Fruit fly (Drosophila melanogaster) whole organism, embryonic: Measurements from ENCODE around the gene dob.

ENCODE experiments used
- Atf-2 ChIP-seq: fragments of 200-800 bp; sonication (Bioruptor generic); optimal IDR thresholded peaks from 2 replicates; lab custom pipeline; 2016; ENCODE audit warnings: missing biosample characterization, missing genetic modification characterization
- BEAF-32 ChIP-seq: fragments of 200-800 bp; sonication (Bioruptor generic); optimal IDR thresholded peaks from 3 replicates; lab custom pipeline; 2017; ENCODE audit warnings: missing biosample characterization, missing genetic modification characterization, mild to moderate bottlenecking, moderate library complexity, missing genetic modification reagents
- CG1024 ChIP-seq: fragments of 200-800 bp; sonication (Bioruptor generic); IDR thresholded peaks from 2 replicates; pipeline ENCODE4 v1.3.6; 2022; ENCODE audit warnings: missing biosample characterization, missing genetic modification characterization
- CG10431 ChIP-seq: fragments of 200-800 bp; sonication (Bioruptor generic); optimal IDR thresholded peaks from 3 replicates; lab custom pipeline; 2018; ENCODE audit warnings: missing biosample characterization, mild to moderate bottlenecking, missing genetic modification characterization
- CG10959 ChIP-seq: fragments of 200-800 bp; sonication (Bioruptor generic); IDR thresholded peaks from 2 replicates; pipeline ENCODE4 v1.3.6; 2022; ENCODE audit warnings: missing biosample characterization, missing genetic modification characterization
- CG11398 ChIP-seq: fragments of 200-800 bp; sonication (Bioruptor generic); optimal IDR thresholded peaks from 2 replicates; lab custom pipeline; 2016; ENCODE audit warnings: missing biosample characterization, missing genetic modification characterization
- CG13624 ChIP-seq: fragments of 200-800 bp; sonication (Bioruptor generic); optimal IDR thresholded peaks from 2 replicates; lab custom pipeline; 2016; ENCODE audit warnings: missing biosample characterization, missing genetic modification characterization
- CG13894 ChIP-seq: fragments of 200-800 bp; sonication (Bioruptor generic); optimal IDR thresholded peaks from 3 replicates; lab custom pipeline; 2018; ENCODE audit warnings: missing biosample characterization, mild to moderate bottlenecking, missing genetic modification characterization, moderate library complexity
- CG14050 ChIP-seq: fragments of 200-800 bp; sonication (Bioruptor generic); IDR thresholded peaks from 3 replicates; pipeline ENCODE4 v1.3.6; 2022; ENCODE audit warnings: missing biosample characterization, missing genetic modification characterization
- CG1529 ChIP-seq: fragments of 200-800 bp; sonication (Bioruptor generic); optimal IDR thresholded peaks from 3 replicates; lab custom pipeline; 2018; ENCODE audit warnings: missing biosample characterization, missing genetic modification characterization
- CG16813 ChIP-seq: fragments of 200-800 bp; sonication (Bioruptor generic); IDR thresholded peaks from 3 replicates; pipeline ENCODE4 v1.3.6; 2022; ENCODE audit warnings: missing biosample characterization, missing genetic modification characterization; ENCODE audit not compliant: partially characterized antibody
- CG18619 ChIP-seq: fragments of 200-800 bp; sonication (Bioruptor generic); optimal IDR thresholded peaks from 3 replicates; lab custom pipeline; 2017; ENCODE audit warnings: missing biosample characterization, mild to moderate bottlenecking, missing genetic modification characterization
- CG2116 ChIP-seq: fragments of 200-800 bp; sonication (Bioruptor generic); optimal IDR thresholded peaks from 3 replicates; lab custom pipeline; 2018; ENCODE audit warnings: missing biosample characterization, mild to moderate bottlenecking, missing genetic modification characterization
- CG32767 ChIP-seq: fragments of 200-800 bp; sonication (Bioruptor generic); IDR thresholded peaks from 2 replicates; pipeline ENCODE4 v1.3.6; 2022; ENCODE audit warnings: missing biosample characterization, missing genetic modification characterization
- CG32772 ChIP-seq: fragments of 200-800 bp; sonication (Bioruptor generic); IDR thresholded peaks from 2 replicates; pipeline ENCODE4 v1.3.6; 2022; ENCODE audit warnings: missing biosample characterization, missing genetic modification characterization
- CG3407 ChIP-seq: fragments of 200-800 bp; sonication (Bioruptor generic); optimal IDR thresholded peaks from 2 replicates; lab custom pipeline; 2018; ENCODE audit warnings: missing biosample characterization, mild to moderate bottlenecking, missing genetic modification characterization
- CG7839 ChIP-seq: fragments of 200-800 bp; sonication (Bioruptor generic); optimal IDR thresholded peaks from 3 replicates; lab custom pipeline; 2018; ENCODE audit warnings: missing biosample characterization, mild to moderate bottlenecking, missing genetic modification characterization, moderate library complexity
- Camta ChIP-seq: fragments of 200-800 bp; sonication (Bioruptor generic); optimal IDR thresholded peaks from 2 replicates; lab custom pipeline; 2016; ENCODE audit warnings: missing biosample characterization, missing genetic modification characterization
- Chrac-16 ChIP-seq: fragments of 200-800 bp; sonication (Bioruptor generic); optimal IDR thresholded peaks from 3 replicates; lab custom pipeline; 2016; ENCODE audit warnings: missing biosample characterization, missing genetic modification characterization
- HHEX ChIP-seq: fragments of 200-800 bp; sonication (Bioruptor generic); optimal IDR thresholded peaks from 3 replicates; lab custom pipeline; 2017; ENCODE audit warnings: missing biosample characterization, mild to moderate bottlenecking, missing genetic modification characterization, missing genetic modification reagents
- HmgD ChIP-seq: fragments of 200-800 bp; sonication (Bioruptor generic); optimal IDR thresholded peaks from 3 replicates; lab custom pipeline; 2016; ENCODE audit warnings: missing biosample characterization, missing genetic modification characterization
- Hmr ChIP-seq: fragments of 200-800 bp; sonication (Bioruptor generic); optimal IDR thresholded peaks from 3 replicates; lab custom pipeline; 2017; ENCODE audit warnings: mild to moderate bottlenecking, missing biosample characterization, missing genetic modification reagents, missing genetic modification characterization
- Hmx ChIP-seq: fragments of 200-800 bp; sonication (Bioruptor generic); optimal IDR thresholded peaks from 2 replicates; lab custom pipeline; 2016; ENCODE audit warnings: missing biosample characterization, missing genetic modification characterization
- Hr3 ChIP-seq: fragments of 200-800 bp; sonication (Bioruptor generic); optimal IDR thresholded peaks from 3 replicates; lab custom pipeline; 2016; ENCODE audit warnings: missing biosample characterization, missing genetic modification characterization
- Lhr ChIP-seq: fragments of 200-800 bp; sonication (Bioruptor generic); optimal IDR thresholded peaks from 3 replicates; lab custom pipeline; 2017; ENCODE audit warnings: mild to moderate bottlenecking, missing biosample characterization, missing genetic modification reagents, missing genetic modification characterization
- MBD-R2 ChIP-seq: fragments of 200-800 bp; sonication (Bioruptor generic); IDR thresholded peaks from 2 replicates; pipeline ENCODE4 v1.3.6; 2022; ENCODE audit warnings: missing biosample characterization, missing genetic modification characterization
- Oaz ChIP-seq: fragments of 200-800 bp; sonication (Bioruptor generic); IDR thresholded peaks from 2 replicates; pipeline ENCODE4 v1.3.6; 2022; ENCODE audit warnings: missing biosample characterization, missing genetic modification characterization
- Tbp ChIP-seq: fragments of >200 bp; optimal IDR thresholded peaks from 2 replicates; lab custom pipeline; 2018; ENCODE audit warnings: missing biosample characterization, missing genetic modification characterization
- Xbp1 ChIP-seq: fragments of 200-800 bp; sonication (Bioruptor generic); optimal IDR thresholded peaks from 3 replicates; lab custom pipeline; 2016; ENCODE audit warnings: missing biosample characterization, mild to moderate bottlenecking, missing genetic modification characterization
- amos ChIP-seq: fragments of 200-800 bp; sonication (Bioruptor generic); IDR thresholded peaks from 2 replicates; pipeline ENCODE4 v1.3.6; 2022; ENCODE audit warnings: missing biosample characterization, missing genetic modification characterization; ENCODE audit not compliant: partially characterized antibody
- ase ChIP-seq: fragments of 200-800 bp; sonication (Bioruptor generic); IDR thresholded peaks from 3 replicates; pipeline ENCODE4 v1.3.6; 2022; ENCODE audit warnings: missing biosample characterization, missing genetic modification characterization
- ato ChIP-seq: fragments of 200-800 bp; sonication (Bioruptor generic); IDR thresholded peaks from 2 replicates; pipeline ENCODE4 v1.3.6; 2022; ENCODE audit warnings: missing biosample characterization, missing genetic modification characterization; ENCODE audit not compliant: partially characterized antibody
- chm ChIP-seq: fragments of 200-800 bp; sonication (Bioruptor generic); IDR thresholded peaks from 2 replicates; pipeline ENCODE4 v1.3.6; 2022; ENCODE audit warnings: missing biosample characterization, missing genetic modification characterization
- fd64A ChIP-seq: fragments of 200-800 bp; sonication (Bioruptor generic); optimal IDR thresholded peaks from 3 replicates; lab custom pipeline; 2018; ENCODE audit warnings: missing biosample characterization, mild to moderate bottlenecking, missing genetic modification characterization
- gro ChIP-seq: fragments of 200-800 bp; sonication (Bioruptor generic); optimal IDR thresholded peaks from 2 replicates; lab custom pipeline; 2016; ENCODE audit warnings: missing biosample characterization, missing genetic modification characterization
- gsb ChIP-seq: fragments of 200-800 bp; sonication (Bioruptor generic); IDR thresholded peaks from 2 replicates; pipeline ENCODE4 v1.3.6; 2022; ENCODE audit warnings: missing biosample characterization, missing genetic modification characterization
- gt ChIP-seq: fragments of 200-800 bp; sonication (Bioruptor generic); IDR thresholded peaks from 2 replicates; pipeline ENCODE4 v1.3.6; 2022; ENCODE audit warnings: missing biosample characterization, missing genetic modification characterization
- ind ChIP-seq: fragments of 200-800 bp; sonication (Bioruptor generic); optimal IDR thresholded peaks from 3 replicates; lab custom pipeline; 2016; ENCODE audit warnings: missing biosample characterization, missing genetic modification characterization
- inv ChIP-seq: fragments of 200-800 bp; sonication (Bioruptor generic); IDR thresholded peaks from 2 replicates; pipeline ENCODE4 v1.3.6; 2022; ENCODE audit warnings: missing biosample characterization, missing genetic modification characterization; ENCODE audit not compliant: partially characterized antibody
- lab ChIP-seq: fragments of 200-800 bp; sonication (Bioruptor generic); optimal IDR thresholded peaks from 3 replicates; lab custom pipeline; 2017; ENCODE audit warnings: missing biosample characterization, missing genetic modification characterization, mild to moderate bottlenecking, moderate library complexity, missing genetic modification reagents
- lbe ChIP-seq: fragments of 200-800 bp; sonication (Bioruptor generic); optimal IDR thresholded peaks from 2 replicates; lab custom pipeline; 2016; ENCODE audit warnings: missing biosample characterization, mild to moderate bottlenecking, missing genetic modification characterization
- luna ChIP-seq: fragments of 200-800 bp; sonication (Bioruptor generic); optimal IDR thresholded peaks from 2 replicates; lab custom pipeline; 2016; ENCODE audit warnings: missing biosample characterization, missing genetic modification characterization
- mirr ChIP-seq: fragments of 200-800 bp; sonication (Bioruptor generic); optimal IDR thresholded peaks from 3 replicates; lab custom pipeline; 2018; ENCODE audit warnings: missing biosample characterization, mild to moderate bottlenecking, missing genetic modification characterization
- nom ChIP-seq: fragments of 200-800 bp; sonication (Bioruptor generic); optimal IDR thresholded peaks from 2 replicates; lab custom pipeline; 2017; ENCODE audit warnings: missing biosample characterization, missing genetic modification characterization, mild to moderate bottlenecking, moderate library complexity, missing genetic modification reagents
- oc ChIP-seq: fragments of 200-800 bp; sonication (Bioruptor generic); optimal IDR thresholded peaks from 2 replicates; lab custom pipeline; 2018; ENCODE audit warnings: missing biosample characterization, mild to moderate bottlenecking, missing genetic modification characterization, moderate library complexity
- row ChIP-seq: fragments of 200-800 bp; sonication (Bioruptor generic); IDR thresholded peaks from 3 replicates; pipeline ENCODE4 v1.3.6; 2022; ENCODE audit warnings: missing biosample characterization, missing genetic modification characterization
- sd ChIP-seq: fragments of 200-800 bp; sonication (Bioruptor generic); optimal IDR thresholded peaks from 3 replicates; lab custom pipeline; 2018; ENCODE audit warnings: missing biosample characterization, mild to moderate bottlenecking, missing genetic modification characterization, moderate library complexity
- sens ChIP-seq: fragments of 200-800 bp; sonication (Bioruptor generic); peaks from one replicate; lab custom pipeline; 2016; ENCODE audit warnings: missing biosample characterization, missing genetic modification characterization
- ssp ChIP-seq: fragments of 200-800 bp; sonication (Bioruptor generic); IDR thresholded peaks from 2 replicates; pipeline ENCODE4 v1.3.6; 2022; ENCODE audit warnings: missing biosample characterization, missing genetic modification characterization
- tll ChIP-seq, 2 experiments: fragments of 200-800 bp in 1 of 2; fragments of >200 bp in 1 of 2; sonication (Bioruptor generic) in 1 of 2; optimal IDR thresholded peaks; 2 replicates each; lab custom pipeline; 2017 to 2019; ENCODE audit warnings: missing biosample characterization in 2 of 2, missing genetic modification characterization in 2 of 2, mild to moderate bottlenecking in 1 of 2, moderate library complexity in 1 of 2
- yki ChIP-seq: fragments of >200 bp; optimal IDR thresholded peaks from 3 replicates; lab custom pipeline; 2018

dob gene

DNA sequence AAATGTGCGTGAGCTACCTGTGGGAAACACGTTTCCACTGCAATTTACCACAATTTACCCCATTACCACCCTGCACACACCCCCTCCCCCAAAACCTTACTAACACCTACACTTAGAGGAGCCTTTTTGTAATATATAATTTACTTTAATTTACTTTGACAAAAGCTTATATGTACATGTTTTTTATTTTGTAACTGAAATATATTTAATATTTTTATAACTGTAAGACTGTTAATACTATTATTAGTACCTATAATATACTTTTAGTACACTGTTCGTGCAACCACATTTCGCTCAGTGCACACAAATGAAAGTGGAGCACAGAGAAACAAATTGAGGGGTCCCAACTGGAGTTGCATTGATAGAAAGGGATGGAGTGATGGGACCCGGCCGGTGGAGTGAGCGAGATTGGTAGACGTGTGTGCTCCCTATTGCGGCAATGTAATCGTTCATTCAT lies 45.8 kb upstream of the dob start (continued):
- TF ChIP-seq Lhr (GFP tag; lab: Kevin White, UChicago), result peak; percentile 66
- no peak for TF ChIP-seq Hmx (GFP tag; lab: Kevin White, UChicago)
- peak; percentile 66; the same call in 1 of the 2 replicates for TF ChIP-seq chm (GFP tag; lab: Robert Waterston, UW)
- TF ChIP-seq mirr (GFP tag; lab: Kevin White, UChicago), result no peak
- TF ChIP-seq CG18619, result peak; percentile 68
- TF ChIP-seq ato (GFP tag; lab: Robert Waterston, UW), result no peak
- TF ChIP-seq Chrac-16 (GFP tag; lab: Kevin White, UChicago), result peak; percentile 78
- peak; percentile 79 for TF ChIP-seq Xbp1 (GFP tag; lab: Kevin White, UChicago)
- no peak for TF ChIP-seq gt (GFP tag; lab: Robert Waterston, UW)
- no peak for TF ChIP-seq yki (lab: Kevin White, UChicago)
- peak; percentile 65 for TF ChIP-seq fd64A (GFP tag; lab: Kevin White, UChicago)
- TF ChIP-seq CG7839 (tag; lab: Kevin White, UChicago), result peak; percentile 93
- TF ChIP-seq CG1024 (GFP tag; lab: Robert Waterston, UW), result 0 out of 2 replicates have a peak, but pooled peaks have one; percentile 42
- peak; percentile 70 for TF ChIP-seq CG32767 (GFP tag; lab: Robert Waterston, UW)
- 0 out of 2 replicates have a peak, but pooled peaks have one; percentile 14 for TF ChIP-seq Oaz
- TF ChIP-seq tll (GFP tag; optimal IDR thresholded peaks at IDR 0.05; lab: Kevin White, UChicago), result no peak
- peak; percentile 68 for TF ChIP-seq nom
- TF ChIP-seq sd (tag; lab: Kevin White, UChicago), result peak; percentile 8
- peak; percentile 77 for TF ChIP-seq CG1529 (GFP tag; lab: Kevin White, UChicago)
- TF ChIP-seq lbe, result peak; percentile 52
- TF ChIP-seq gsb, result no peak
- TF ChIP-seq inv (GFP tag; lab: Robert Waterston, UW), result no peak
- peak; percentile 69 for TF ChIP-seq ind
- TF ChIP-seq ssp (GFP tag; lab: Robert Waterston, UW), result peak; percentile 82
- TF ChIP-seq Camta (GFP tag; lab: Kevin White, UChicago), result no peak
- TF ChIP-seq lab, result peak; percentile 80
- peak; percentile 88 for TF ChIP-seq oc (tag; lab: Kevin White, UChicago)
- no peak for TF ChIP-seq amos (GFP tag; lab: Robert Waterston, UW)
- no peak for TF ChIP-seq CG16813
- no peak for TF ChIP-seq CG13894 (tag; lab: Kevin White, UChicago)
- no peak for TF ChIP-seq HmgD
- peak; percentile 85 for TF ChIP-seq CG32772 (GFP tag; lab: Robert Waterston, UW)
- no peak for TF ChIP-seq BEAF-32 (GFP tag; lab: Kevin White, UChicago)
- peak; percentile 57 for TF ChIP-seq Hmr (GFP tag; lab: Kevin White, UChicago)
- peak; percentile 88 for TF ChIP-seq Hr3 (GFP tag; lab: Kevin White, UChicago)
- peak; percentile 76 for TF ChIP-seq HHEX (GFP tag; lab: Kevin White, UChicago)
- TF ChIP-seq luna (GFP tag; lab: Kevin White, UChicago), result no peak
- TF ChIP-seq Tbp (GFP tag; lab: Kevin White, UChicago), result no peak
- TF ChIP-seq CG10431, result peak; percentile 52
- no peak for TF ChIP-seq gro
- TF ChIP-seq row (GFP tag; lab: Robert Waterston, UW), result peak; percentile 86
- TF ChIP-seq CG13624, result no peak
- no peak for TF ChIP-seq CG11398 (GFP tag; lab: Kevin White, UChicago)
- TF ChIP-seq CG10959, result peak; percentile 71
- TF ChIP-seq MBD-R2 (GFP tag; lab: Robert Waterston, UW), result no peak
- TF ChIP-seq Atf-2 (GFP tag; lab: Kevin White, UChicago), result no peak
- TF ChIP-seq CG14050 (GFP tag; lab: Robert Waterston, UW), result peak; percentile 35; the same call in 1 of the 3 replicates
- peak; percentile 78 for TF ChIP-seq CG3407
- peak; percentile 53; the same call in 1 of the 3 replicates for TF ChIP-seq ase (GFP tag; lab: Robert Waterston, UW)
- peak; percentile 4 for TF ChIP-seq CG2116
- peak; percentile 88 for TF ChIP-seq sens (GFP tag; lab: Kevin White, UChicago)
